Fruit fly (Drosophila melanogaster): ENCODE measurements around the gene CG5984.

CG5984 gene

dm6 chr3R:27279478-27279877 is 31.7 kb upstream of the CG5984 start:
- TF ChIP-seq kay (GFP tag; ENCODE audit: borderline replicate concordance) (no peak), CG33017 (tag; optimal IDR thresholded peaks at IDR 0.05) (no peak), CG12768 (GFP tag; optimal IDR thresholded peaks at IDR 0.05) (no peak), ovo (GFP tag; optimal IDR thresholded peaks at IDR 0.05) (no peak), CG1620 (GFP tag; optimal IDR thresholded peaks at IDR 0.05) (no peak), bab1 (GFP tag; optimal IDR thresholded peaks at IDR 0.05) (no peak), toe (GFP tag; optimal IDR thresholded peaks at IDR 0.05) (no peak), CG7045 (GFP tag; optimal IDR thresholded peaks at IDR 0.05) (no peak)

- TF ChIP-seq CG7101 (tag; optimal IDR thresholded peaks at IDR 0.05) (peak; percentile 22), CG33017 (tag; optimal IDR thresholded peaks at IDR 0.05) (peak; percentile 12), ovo (GFP tag; optimal IDR thresholded peaks at IDR 0.05) (peak; percentile 20), cic (GFP tag; optimal IDR thresholded peaks at IDR 0.05) (peak; percentile 78), kay (GFP tag; ENCODE audit: borderline replicate concordance) (no peak), CG5204 (GFP tag; optimal IDR thresholded peaks at IDR 0.05) (no peak), cnc (optimal IDR thresholded peaks at IDR 0.05) (no peak), CG11617 (GFP tag; optimal IDR thresholded peaks at IDR 0.05) (peak; percentile 36), Hr96 (GFP tag; optimal IDR thresholded peaks at IDR 0.05) (no peak), bab1 (GFP tag; optimal IDR thresholded peaks at IDR 0.05) (no peak), Mnt (GFP tag; optimal IDR thresholded peaks at IDR 0.05) (peak; percentile 40), CG14711 (tag; optimal IDR thresholded peaks at IDR 0.05) (peak; percentile 58), CG1620 (GFP tag; optimal IDR thresholded peaks at IDR 0.05) (no peak), Crg-1 (GFP tag; optimal IDR thresholded peaks at IDR 0.05) (no peak), Clk (GFP tag; optimal IDR thresholded peaks at IDR 0.05) (no peak), CG12768 (GFP tag; optimal IDR thresholded peaks at IDR 0.05) (peak; percentile 72), toe (GFP tag; optimal IDR thresholded peaks at IDR 0.05) (peak; percentile 36), tj (GFP tag; optimal IDR thresholded peaks at IDR 0.05) (peak; percentile 24), pad (GFP tag; optimal IDR thresholded peaks at IDR 0.05) (peak; percentile 64), CG7045 (GFP tag; optimal IDR thresholded peaks at IDR 0.05) (peak; percentile 16)
Observed at dm6 chr3R:27274533-27275447, 27.0 kb upstream of the CG5984 start, which contains the start of gene CG5938. Gene CG5938, plus strand, starts transcription at chr3R:27274794.

- TF ChIP-seq cic (GFP tag; optimal IDR thresholded peaks at IDR 0.05) = peak; percentile 33
- peak; percentile 82 for TF ChIP-seq Crg-1 (GFP tag; optimal IDR thresholded peaks at IDR 0.05)
- peak; percentile 18 for TF ChIP-seq CG11617 (GFP tag; optimal IDR thresholded peaks at IDR 0.05)
- TF ChIP-seq CG1620 (GFP tag; optimal IDR thresholded peaks at IDR 0.05) = peak; percentile 86
- peak; percentile 80 for TF ChIP-seq CG14711 (tag; optimal IDR thresholded peaks at IDR 0.05)
- TF ChIP-seq CG7045 (GFP tag; optimal IDR thresholded peaks at IDR 0.05) = peak; percentile 30
- TF ChIP-seq CG7101 (tag; optimal IDR thresholded peaks at IDR 0.05) = peak; percentile 65
- TF ChIP-seq CG33017 (tag; optimal IDR thresholded peaks at IDR 0.05) = peak; percentile 21
- TF ChIP-seq Hr96 (GFP tag; optimal IDR thresholded peaks at IDR 0.05) = peak; percentile 71
- peak; percentile 36 for TF ChIP-seq toe (GFP tag; optimal IDR thresholded peaks at IDR 0.05)
- no peak for TF ChIP-seq tj (GFP tag; optimal IDR thresholded peaks at IDR 0.05)
- TF ChIP-seq CG12768 (GFP tag; optimal IDR thresholded peaks at IDR 0.05) = peak; percentile 71
- peak; percentile 1 for TF ChIP-seq Clk (GFP tag; optimal IDR thresholded peaks at IDR 0.05)
- no peak for TF ChIP-seq CG5204 (GFP tag; optimal IDR thresholded peaks at IDR 0.05)
- no peak for TF ChIP-seq ovo (GFP tag; optimal IDR thresholded peaks at IDR 0.05)
- TF ChIP-seq pad (GFP tag; optimal IDR thresholded peaks at IDR 0.05) = peak; percentile 64
- peak; percentile 64 for TF ChIP-seq Mnt (GFP tag; optimal IDR thresholded peaks at IDR 0.05)
- no peak for TF ChIP-seq bab1 (GFP tag; optimal IDR thresholded peaks at IDR 0.05)
- TF ChIP-seq cnc (optimal IDR thresholded peaks at IDR 0.05) = no peak
Observed at dm6 chr3R:27273118-27274062, 25.6 kb upstream of the CG5984 start, which contains the start of gene CG5934. Gene CG5934, plus strand, starts transcription at chr3R:27273705.

- TF ChIP-seq Crg-1 (GFP tag; optimal IDR thresholded peaks at IDR 0.05) (no peak), ovo (GFP tag; optimal IDR thresholded peaks at IDR 0.05) (no peak), kay (GFP tag; ENCODE audit: borderline replicate concordance) (no peak), Clk (GFP tag; optimal IDR thresholded peaks at IDR 0.05) (no peak), Mnt (GFP tag; optimal IDR thresholded peaks at IDR 0.05) (no peak), tj (GFP tag; optimal IDR thresholded peaks at IDR 0.05) (no peak), toe (GFP tag; optimal IDR thresholded peaks at IDR 0.05) (no peak), cic (GFP tag; optimal IDR thresholded peaks at IDR 0.05) (no peak), bab1 (GFP tag; optimal IDR thresholded peaks at IDR 0.05) (no peak), Hr96 (GFP tag; optimal IDR thresholded peaks at IDR 0.05) (no peak)
Observed at dm6 chr3R:27272233-27272632, 24.4 kb upstream of the CG5984 start.
